Worm (Caenorhabditis elegans): ENCODE measurements around the gene F29A7.3.

Gene F29A7.3

DNA sequence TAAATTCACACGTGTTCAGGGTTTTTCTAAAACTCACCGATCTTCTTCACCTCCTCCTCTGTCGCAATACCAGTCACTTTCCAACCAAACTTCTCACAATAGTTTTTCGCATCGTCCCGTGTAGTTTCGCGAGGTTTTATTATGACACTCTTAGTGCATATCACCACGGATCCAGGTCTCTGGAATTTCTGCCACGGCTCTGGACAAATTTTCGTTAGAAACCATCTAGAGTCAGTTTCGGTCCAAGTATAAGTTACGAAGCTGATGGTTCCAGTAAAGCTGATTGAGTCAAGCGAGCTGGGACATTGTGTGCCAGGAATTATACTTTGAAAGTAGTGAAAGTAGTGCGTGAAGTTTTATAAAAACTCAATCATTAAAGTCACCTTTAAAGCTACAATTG, 3.3 kb downstream of the F29A7.3 start:
- TF ChIP-seq unc-62 (GFP tag; optimal IDR thresholded peaks at IDR 0.05 in 1 of 2): peak in 1 of 2 experiments; percentile 94
- no peak for TF ChIP-seq unc-62 (tag; optimal IDR thresholded peaks at IDR 0.05)
- peak; percentile 53 for TF ChIP-seq aha-1 (tag)
- TF ChIP-seq duxl-1 (tag; optimal IDR thresholded peaks at IDR 0.05; ENCODE audit: poor library complexity): no peak

DNA sequence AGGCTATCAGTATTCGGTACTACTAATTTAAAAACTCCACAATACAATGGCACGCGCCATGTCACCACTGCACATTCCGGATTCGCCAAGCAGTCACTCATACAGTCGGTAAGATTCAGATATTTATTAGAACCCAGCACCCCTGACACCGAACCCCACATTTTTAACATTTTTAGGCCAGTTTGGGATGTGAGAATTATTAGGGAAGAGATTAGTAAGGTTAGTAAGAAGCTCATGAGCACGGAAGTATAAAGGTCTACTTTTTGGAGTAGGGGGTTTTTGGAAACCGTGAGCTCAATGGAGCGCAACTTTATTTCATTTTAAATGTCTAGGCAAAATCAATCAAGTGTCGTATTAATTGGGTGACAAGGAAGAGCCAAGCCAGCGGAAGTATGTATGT, 4.9 kb downstream of the F29A7.3 start, which contains the start of gene F29A7.8:
TSS of gene F29A7.8 (minus strand) at position 101 of the 400 bp plus-strand sequence.
- TF ChIP-seq mep-1 (tag; optimal IDR thresholded peaks at IDR 0.05) (no peak), aha-1 (tag) (peak; percentile 12), nhr-48 (tag; optimal IDR thresholded peaks at IDR 0.05) (no peak), ctbp-1 (GFP tag; IDR thresholded peaks at IDR 0.05) (no peak), nhr-11 (tag; optimal IDR thresholded peaks at IDR 0.05) (no peak), spr-1 (tag; optimal IDR thresholded peaks at IDR 0.05) (no peak)

DNA sequence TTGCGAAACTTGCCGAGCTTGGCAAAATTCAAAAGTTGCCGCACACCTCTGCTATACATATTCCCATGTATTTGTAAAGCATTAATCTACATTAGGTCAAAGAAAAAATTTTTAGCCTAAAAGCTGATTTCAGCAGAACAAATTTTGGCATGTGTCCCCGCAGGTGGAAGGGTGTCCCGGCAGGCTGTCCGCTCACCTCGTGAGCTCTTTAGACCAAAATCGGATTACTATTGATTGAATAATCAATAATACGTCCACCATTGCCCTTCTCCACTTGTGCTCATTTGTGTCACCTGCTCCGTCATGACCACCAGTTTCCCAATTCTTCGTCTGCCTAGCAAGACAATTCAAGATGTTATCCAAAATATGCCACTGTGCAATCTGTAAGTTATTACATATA, 5.4 kb downstream of the F29A7.3 start, which contains the start of gene fbxb-107:
TSS of gene fbxb-107 (plus strand) at position 297 of the 400 bp plus-strand sequence.
- TF ChIP-seq madf-5 (GFP tag; IDR thresholded peaks at IDR 0.05) (no peak), dmd-8 (GFP tag; IDR thresholded peaks at IDR 0.05) (no peak), nhr-76 (tag; optimal IDR thresholded peaks at IDR 0.05) (no peak), ztf-7 (tag; optimal IDR thresholded peaks at IDR 0.05) (no peak)

DNA sequence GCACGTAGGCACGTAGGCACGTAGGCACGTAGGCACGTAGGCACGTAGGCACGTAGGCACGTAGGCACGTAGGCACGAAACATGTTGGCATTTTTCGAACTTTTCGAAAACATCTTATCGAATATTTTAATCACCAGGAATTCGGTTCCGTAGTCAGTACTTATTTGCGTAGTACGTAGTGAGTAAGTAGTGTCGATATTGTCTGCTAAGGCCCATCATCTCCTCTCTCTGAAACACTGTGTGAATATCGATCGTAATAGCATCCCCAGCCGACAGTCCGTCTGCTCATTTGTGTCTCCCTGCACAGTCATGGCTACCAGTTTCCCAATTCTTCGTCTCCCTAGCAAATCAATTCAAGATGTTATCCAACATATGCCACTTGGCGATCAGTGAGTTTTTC, 9.0 kb downstream of the F29A7.3 start, which contains the start of gene fbxb-106:
TSS of gene fbxb-106 (plus strand) at position 301 of the 400 bp plus-strand sequence.
- TF ChIP-seq fos-1 (tag; optimal IDR thresholded peaks at IDR 0.05) (no peak), mxl-2 (GFP tag; conservative IDR thresholded peaks at IDR 0.05) (no peak), madf-5 (GFP tag; IDR thresholded peaks at IDR 0.05) (no peak), snpc-4 (tag; optimal IDR thresholded peaks at IDR 0.05) (no peak), php-3 (GFP tag; IDR thresholded peaks at IDR 0.05) (no peak), tra-1 (GFP tag; IDR thresholded peaks at IDR 0.05) (no peak), D1046.2 (GFP tag; IDR thresholded peaks at IDR 0.05) (no peak), nhr-102 (tag; optimal IDR thresholded peaks at IDR 0.05) (no peak), skn-1 (tag; optimal IDR thresholded peaks at IDR 0.05) (no peak), set-16 (GFP tag; IDR thresholded peaks at IDR 0.05) (no peak), ceh-32 (tag; optimal IDR thresholded peaks at IDR 0.05; ENCODE audit: poor library complexity) (no peak), sdz-12 (GFP tag; optimal IDR thresholded peaks at IDR 0.05) (no peak), egl-43 (GFP tag; IDR thresholded peaks at IDR 0.05) (no peak), lim-7 (GFP tag; IDR thresholded peaks at IDR 0.05) (no peak), ZK337.2 (GFP tag; IDR thresholded peaks at IDR 0.05) (no peak), Y75B8A.6 (GFP tag; IDR thresholded peaks at IDR 0.05) (no peak), lin-39 (tag; optimal IDR thresholded peaks at IDR 0.05) (no peak), nhr-76 (tag; optimal IDR thresholded peaks at IDR 0.05) (no peak), ceh-20 (GFP tag; IDR thresholded peaks at IDR 0.05) (no peak)

DNA sequence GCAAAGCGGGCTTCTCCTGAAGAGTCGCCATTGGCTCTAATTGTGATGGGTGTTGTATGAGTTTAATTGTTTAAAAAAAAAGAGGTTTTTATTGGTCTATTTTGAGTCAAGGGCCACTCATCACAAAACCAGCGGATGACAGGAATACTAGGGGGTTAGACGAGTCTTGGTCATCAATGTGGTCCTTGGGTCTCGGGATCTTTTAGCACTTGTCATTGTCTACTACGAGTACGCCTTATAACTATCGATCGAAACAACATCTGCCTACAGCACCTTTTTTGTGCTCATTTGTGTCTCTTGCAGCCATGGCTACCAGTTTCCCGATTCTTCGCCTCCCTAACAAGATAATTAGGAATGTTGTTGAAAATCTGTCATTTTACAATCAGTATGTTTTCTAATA, 11.6 kb downstream of the F29A7.3 start, which contains the start of gene fbxb-108:
TSS of gene fbxb-108 (plus strand) at position 301 of the 400 bp plus-strand sequence.
- TF ChIP-seq egl-27 (tag; optimal IDR thresholded peaks at IDR 0.05): no peak
- TF ChIP-seq cey-2 (tag; optimal IDR thresholded peaks at IDR 0.05; ENCODE audit: borderline replicate concordance, insufficient read depth): no peak
- no peak for TF ChIP-seq lsy-2 (tag; optimal IDR thresholded peaks at IDR 0.05)
- TF ChIP-seq ctbp-1 (GFP tag; IDR thresholded peaks at IDR 0.05): no peak

DNA sequence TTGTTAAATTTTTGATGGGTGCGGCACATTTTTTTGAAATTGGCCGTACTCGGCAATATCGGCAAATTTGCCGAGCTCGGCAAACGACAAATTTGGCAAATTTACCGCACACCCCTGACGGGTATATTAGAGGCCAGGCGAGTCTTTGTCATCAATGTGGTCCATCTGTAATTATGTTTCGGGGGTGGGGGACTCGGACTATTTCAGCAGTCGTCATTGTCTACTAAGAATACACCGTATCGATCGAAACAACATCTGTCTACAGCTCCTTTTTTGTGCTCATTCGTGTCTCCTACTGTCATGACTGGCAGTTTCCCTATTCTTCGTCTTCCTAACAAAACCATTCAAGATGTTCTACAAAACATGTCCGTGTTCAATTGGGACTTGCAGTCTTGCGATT, 13.2 kb downstream of the F29A7.3 start, which contains the start of gene F08D12.15:
TSS of gene F08D12.15 (plus strand) at position 301 of the 400 bp plus-strand sequence.
- TF ChIP-seq lsy-2 (tag; optimal IDR thresholded peaks at IDR 0.05) (no peak), nhr-76 (tag; optimal IDR thresholded peaks at IDR 0.05) (no peak), T20F7.1 (GFP tag; optimal IDR thresholded peaks at IDR 0.05) (no peak), daf-8 (GFP tag; IDR thresholded peaks at IDR 0.05) (no peak), dve-1 (tag; optimal IDR thresholded peaks at IDR 0.05; ENCODE audit: insufficient read depth) (no peak), lin-39 (tag; optimal IDR thresholded peaks at IDR 0.05) (no peak), mdt-29 (GFP tag; IDR thresholded peaks at IDR 0.05) (no peak), lin-13 (GFP tag; optimal IDR thresholded peaks at IDR 0.05) (no peak), F10B5.3 (tag; optimal IDR thresholded peaks at IDR 0.05) (no peak), lin-1 (GFP tag; IDR thresholded peaks at IDR 0.05) (no peak)

Measured in whole organism, L4 larva.